Fruit fly (Drosophila melanogaster): ENCODE results near the gene RpS27A.

The RpS27A gene

DNA sequence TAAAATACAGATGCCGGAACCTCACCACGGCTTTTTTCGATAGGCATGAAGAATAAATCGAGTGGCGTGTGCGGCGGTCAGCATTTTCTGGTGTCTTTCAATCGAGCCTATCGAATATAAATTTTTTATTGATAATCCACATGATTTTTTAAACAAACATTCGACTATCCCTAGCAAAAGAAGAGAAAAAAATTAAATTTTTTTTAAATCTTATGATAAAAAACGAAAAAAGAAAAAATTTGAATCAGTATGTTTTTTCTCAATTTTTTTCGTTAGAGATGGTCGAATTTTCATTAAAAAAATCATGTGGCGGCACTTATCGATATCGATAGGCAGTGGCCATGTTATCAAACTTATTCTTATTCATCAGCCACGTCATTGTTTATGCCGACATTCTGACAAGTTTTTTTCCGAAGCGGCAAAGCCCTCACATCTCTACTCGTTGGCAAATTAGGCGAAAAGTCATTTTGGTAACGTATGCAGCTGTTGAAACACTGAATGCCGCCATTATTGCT is 18.4 kb downstream of the RpS27A start, which contains the start of the genes SmB and KdelR (continued):
- peak in 1 of 3 experiments; percentile 19 for TF ChIP-seq lola (GFP tag; optimal IDR thresholded peaks at IDR 0.05)

DNA sequence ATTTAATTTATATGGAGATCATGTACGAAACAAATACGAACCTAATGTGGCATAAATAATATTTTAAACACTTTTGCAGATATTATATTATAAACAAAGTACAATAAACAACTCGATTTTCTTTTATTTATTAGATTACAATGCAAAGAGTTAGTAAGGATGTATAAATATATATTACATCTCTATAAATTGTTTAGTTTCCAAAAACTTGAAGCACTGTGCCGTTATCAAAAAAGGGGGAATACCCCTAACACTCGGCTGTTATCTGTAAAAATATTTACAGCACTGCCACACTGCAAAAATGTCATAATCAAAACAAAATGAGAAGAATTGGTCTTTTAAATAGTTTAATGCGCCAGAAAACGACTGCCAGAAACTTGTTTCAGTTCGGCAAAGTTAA is 20.4 kb downstream of the RpS27A start, which contains the start of gene CG5188:
Gene CG5188, plus strand, starts transcription at position 302 of the 400 bp plus-strand sequence.
- TF ChIP-seq trem (tag; optimal IDR thresholded peaks at IDR 0.05), result peak; percentile 55
- TF ChIP-seq otp (GFP tag; IDR thresholded peaks at IDR 0.05), result 0 out of 3 replicates have a peak, but pooled peaks have one; percentile 25
- no peak for TF ChIP-seq dati (GFP tag; IDR thresholded peaks at IDR 0.05)
- TF ChIP-seq CG3726 (GFP tag; IDR thresholded peaks at IDR 0.05), result 0 out of 3 replicates have a peak, but pooled peaks have one; percentile 35
- peak in 1 of 2 experiments; percentile 48 for TF ChIP-seq bsh (GFP tag; optimal IDR thresholded peaks at IDR 0.05)
- no peak for TF ChIP-seq CTCF (GFP tag; optimal IDR thresholded peaks at IDR 0.05)
- TF ChIP-seq sd (tag; optimal IDR thresholded peaks at IDR 0.05), result peak; percentile 80
- TF ChIP-seq Hr51 (GFP tag; optimal IDR thresholded peaks at IDR 0.05), result peak in 1 of 2 experiments; percentile 74
- peak; percentile 20 for TF ChIP-seq CG7271 (tag; optimal IDR thresholded peaks at IDR 0.05)
- TF ChIP-seq CG12155 (GFP tag; optimal IDR thresholded peaks at IDR 0.05), result peak; percentile 37
- peak; percentile 52 for TF ChIP-seq CG10979 (tag; optimal IDR thresholded peaks at IDR 0.05)
- peak; percentile 27 for TF ChIP-seq cwo (GFP tag; optimal IDR thresholded peaks at IDR 0.05)
- TF ChIP-seq HmgZ (tag; optimal IDR thresholded peaks at IDR 0.05), result peak; percentile 40
- TF ChIP-seq Ets97D (GFP tag; optimal IDR thresholded peaks at IDR 0.05), result no peak
- peak; percentile 37; the same call in 1 of the 3 replicates for TF ChIP-seq zfh1 (GFP tag; IDR thresholded peaks at IDR 0.05)
- TF ChIP-seq CG3995 (GFP tag; optimal IDR thresholded peaks at IDR 0.05), result peak; percentile 6
- TF ChIP-seq tap (tag; optimal IDR thresholded peaks at IDR 0.05), result no peak
- peak; percentile 6 for TF ChIP-seq CG4282 (GFP tag; optimal IDR thresholded peaks at IDR 0.05)
- peak; percentile 69 for TF ChIP-seq grau (tag; optimal IDR thresholded peaks at IDR 0.05)
- no peak for TF ChIP-seq croc (GFP tag; conservative IDR thresholded peaks at IDR 0.05)
- no peak for TF ChIP-seq Lpt (GFP tag; optimal IDR thresholded peaks at IDR 0.05)
- peak; percentile 28 for TF ChIP-seq vfl (GFP tag; optimal IDR thresholded peaks at IDR 0.05)
- TF ChIP-seq lola (GFP tag; optimal IDR thresholded peaks at IDR 0.05), result peak in 1 of 3 experiments; percentile 37
- TF ChIP-seq Rfx (GFP tag; IDR thresholded peaks at IDR 0.05), result peak; percentile 61
- peak; percentile 26; the same call in 1 of the 3 replicates for TF ChIP-seq so (GFP tag; IDR thresholded peaks at IDR 0.05)
- TF ChIP-seq PHDP (tag; optimal IDR thresholded peaks at IDR 0.05), result peak; percentile 63
- 0 out of 2 replicates have a peak, but pooled peaks have one; percentile 31 for TF ChIP-seq al (GFP tag; IDR thresholded peaks at IDR 0.05)
- no peak for TF ChIP-seq CG11247 (GFP tag; IDR thresholded peaks at IDR 0.05)
- TF ChIP-seq CG12391 (tag; optimal IDR thresholded peaks at IDR 0.05), result peak; percentile 67
- TF ChIP-seq CG6791 (GFP tag; IDR thresholded peaks at IDR 0.05; ENCODE audit: partially characterized antibody), result 0 out of 3 replicates have a peak, but pooled peaks have one; percentile 45
- peak; percentile 42 for TF ChIP-seq Asciz (GFP tag; optimal IDR thresholded peaks at IDR 0.05)
- peak; percentile 53; the same call in 1 of the 2 replicates for TF ChIP-seq ato (GFP tag; IDR thresholded peaks at IDR 0.05; ENCODE audit: partially characterized antibody)
- 0 out of 2 replicates have a peak, but pooled peaks have one; percentile 26 for TF ChIP-seq unc-4 (GFP tag; IDR thresholded peaks at IDR 0.05; ENCODE audit: partially characterized antibody)
- peak; percentile 53 for TF ChIP-seq Sox100B (GFP tag; optimal IDR thresholded peaks at IDR 0.05)
- peak; percentile 11; the same call in 2 of the 3 replicates for TF ChIP-seq zen2 (GFP tag; IDR thresholded peaks at IDR 0.05; ENCODE audit: partially characterized antibody)
- no peak; the same call in 1 of the 2 replicates for TF ChIP-seq sisA (GFP tag; IDR thresholded peaks at IDR 0.05)
- TF ChIP-seq CG9797 (GFP tag; optimal IDR thresholded peaks at IDR 0.05), result peak; percentile 52
- TF ChIP-seq gce (GFP tag; IDR thresholded peaks at IDR 0.05), result 0 out of 3 replicates have a peak, but pooled peaks have one; percentile 48
- TF ChIP-seq Max (GFP tag; optimal IDR thresholded peaks at IDR 0.05), result peak; percentile 40
- TF ChIP-seq CG30020 (tag; optimal IDR thresholded peaks at IDR 0.05), result peak; percentile 83
- TF ChIP-seq CG4424 (GFP tag; optimal IDR thresholded peaks at IDR 0.05), result peak; percentile 19
- TF ChIP-seq Aef1 (GFP tag; IDR thresholded peaks at IDR 0.05), result peak; percentile 45; the same call in 1 of the 3 replicates
- TF ChIP-seq H15 (GFP tag; IDR thresholded peaks at IDR 0.05), result no peak
- peak; percentile 19 for TF ChIP-seq Chrac-16 (GFP tag; optimal IDR thresholded peaks at IDR 0.05)
- no peak for TF ChIP-seq z (GFP tag; IDR thresholded peaks at IDR 0.05)
- TF ChIP-seq lbe (GFP tag; optimal IDR thresholded peaks at IDR 0.05), result peak; percentile 14
- peak; percentile 74; the same call in 1 of the 2 replicates for TF ChIP-seq NFAT (GFP tag; IDR thresholded peaks at IDR 0.05)
